Fruit fly (Drosophila melanogaster) whole organism, embryonic: Measurements from ENCODE around the gene CG6295.

Source experiments
- ATbp ChIP-seq: fragments of 200-800 bp; sonication (Bioruptor generic); optimal IDR thresholded peaks from 2 replicates; lab custom pipeline; 2017; ENCODE audit warnings: missing biosample characterization, mild to moderate bottlenecking, missing genetic modification characterization, missing genetic modification reagents
- B-H1 ChIP-seq: fragments of 200-800 bp; sonication (Bioruptor generic); IDR thresholded peaks from 3 replicates; pipeline ENCODE4 v1.3.6; 2022; ENCODE audit warnings: missing biosample characterization, missing genetic modification characterization
- Blimp-1 ChIP-seq: fragments of 200-800 bp; sonication (Bioruptor generic); optimal IDR thresholded peaks from 3 replicates; lab custom pipeline; 2018; ENCODE audit warnings: missing biosample characterization, missing genetic modification characterization, mild to moderate bottlenecking, moderate library complexity, missing genetic modification reagents
- CG10565 ChIP-seq: fragments of 200-800 bp; sonication (Bioruptor generic); optimal IDR thresholded peaks from 3 replicates; lab custom pipeline; 2016; ENCODE audit warnings: missing biosample characterization, mild to moderate bottlenecking, missing genetic modification characterization
- CG11696 ChIP-seq: fragments of 200-800 bp; sonication (Bioruptor generic); IDR thresholded peaks from 2 replicates; pipeline ENCODE4 v1.3.6; 2022; ENCODE audit warnings: missing biosample characterization, missing genetic modification characterization
- CG14710 ChIP-seq: fragments of 200-800 bp; sonication (Bioruptor generic); optimal IDR thresholded peaks from 3 replicates; lab custom pipeline; 2019; ENCODE audit warnings: missing biosample characterization, mild to moderate bottlenecking, missing genetic modification characterization, moderate library complexity
- CG1529 ChIP-seq: fragments of 200-800 bp; sonication (Bioruptor generic); optimal IDR thresholded peaks from 3 replicates; lab custom pipeline; 2018; ENCODE audit warnings: missing biosample characterization, missing genetic modification characterization
- CG1602 ChIP-seq: fragments of 200-800 bp; sonication (Bioruptor generic); optimal IDR thresholded peaks from 3 replicates; lab custom pipeline; 2016; ENCODE audit warnings: missing biosample characterization, missing genetic modification characterization
- CG16779 ChIP-seq: fragments of 200-800 bp; sonication (Bioruptor generic); IDR thresholded peaks from 2 replicates; pipeline ENCODE4 v1.3.6; 2022; ENCODE audit warnings: missing biosample characterization, missing genetic modification characterization
- CG17568 ChIP-seq: fragments of 200-800 bp; sonication (Bioruptor generic); optimal IDR thresholded peaks from 2 replicates; lab custom pipeline; 2018; ENCODE audit warnings: missing biosample characterization, mild to moderate bottlenecking, missing genetic modification characterization, moderate library complexity
- CG1792 ChIP-seq: fragments of 200-800 bp; sonication (Bioruptor generic); optimal IDR thresholded peaks from 2 replicates; lab custom pipeline; 2016; ENCODE audit warnings: missing biosample characterization, missing genetic modification characterization
- CG2712 ChIP-seq: fragments of 200-800 bp; optimal IDR thresholded peaks from 3 replicates; lab custom pipeline; 2019; ENCODE audit warnings: missing biosample characterization, mild to moderate bottlenecking, missing genetic modification characterization, moderate library complexity
- CG3163 ChIP-seq: fragments of 200-800 bp; sonication (Bioruptor generic); optimal IDR thresholded peaks from 3 replicates; lab custom pipeline; 2016; ENCODE audit warnings: missing biosample characterization, missing genetic modification characterization
- CG32767 ChIP-seq: fragments of 200-800 bp; sonication (Bioruptor generic); IDR thresholded peaks from 2 replicates; pipeline ENCODE4 v1.3.6; 2022; ENCODE audit warnings: missing biosample characterization, missing genetic modification characterization
- CG32772 ChIP-seq: fragments of 200-800 bp; sonication (Bioruptor generic); IDR thresholded peaks from 2 replicates; pipeline ENCODE4 v1.3.6; 2022; ENCODE audit warnings: missing biosample characterization, missing genetic modification characterization
- CG4360 ChIP-seq: fragments of 200-800 bp; sonication (Bioruptor generic); IDR thresholded peaks from 2 replicates; pipeline ENCODE4 v1.3.6; 2022; ENCODE audit warnings: missing biosample characterization, missing genetic modification characterization
- CG4424 ChIP-seq: fragments of 200-800 bp; sonication (Bioruptor generic); optimal IDR thresholded peaks from 3 replicates; lab custom pipeline; 2016; ENCODE audit warnings: missing biosample characterization, missing genetic modification characterization
- CG4730 ChIP-seq: fragments of 200-800 bp; sonication (Bioruptor generic); IDR thresholded peaks from 2 replicates; pipeline ENCODE4 v1.3.6; 2022; ENCODE audit warnings: missing biosample characterization, missing genetic modification characterization
- CG4854 ChIP-seq: fragments of 200-800 bp; sonication (Bioruptor generic); optimal IDR thresholded peaks from 2 replicates; lab custom pipeline; 2016; ENCODE audit warnings: missing biosample characterization, missing genetic modification characterization, inconsistent platforms
- CG7839 ChIP-seq: fragments of 200-800 bp; sonication (Bioruptor generic); optimal IDR thresholded peaks from 3 replicates; lab custom pipeline; 2018; ENCODE audit warnings: missing biosample characterization, mild to moderate bottlenecking, missing genetic modification characterization, moderate library complexity
- CG8290 ChIP-seq, 3 experiments: fragments of 200-800 bp; sonication (Bioruptor generic); optimal IDR thresholded peaks; 2 replicates each; lab custom pipeline; 2016 to 2019; ENCODE audit warnings: missing biosample characterization in 3 of 3, missing genetic modification characterization in 3 of 3, mild to moderate bottlenecking in 2 of 3, moderate library complexity in 1 of 3
- CG9727 ChIP-seq: fragments of 200-800 bp; sonication (Bioruptor generic); optimal IDR thresholded peaks from 3 replicates; lab custom pipeline; 2017; ENCODE audit warnings: missing biosample characterization, mild to moderate bottlenecking, missing genetic modification characterization
- Deaf1 ChIP-seq: fragments of 200-800 bp; optimal IDR thresholded peaks from 3 replicates; lab custom pipeline; 2019; ENCODE audit warnings: missing biosample characterization, mild to moderate bottlenecking, missing genetic modification characterization, moderate library complexity
- HmgZ ChIP-seq: fragments of 200-800 bp; sonication (Bioruptor generic); optimal IDR thresholded peaks from 2 replicates; lab custom pipeline; 2018; ENCODE audit warnings: missing biosample characterization, mild to moderate bottlenecking, missing genetic modification characterization
- Jarid2 ChIP-seq: fragments of 200-800 bp; sonication (Bioruptor generic); optimal IDR thresholded peaks from 3 replicates; lab custom pipeline; 2017; ENCODE audit warnings: mild to moderate bottlenecking, missing biosample characterization, missing genetic modification reagents, missing genetic modification characterization
- Lpt ChIP-seq: fragments of >200 bp; optimal IDR thresholded peaks from 2 replicates; lab custom pipeline; 2018; ENCODE audit warnings: missing biosample characterization, missing genetic modification characterization
- NFAT ChIP-seq: fragments of 200-800 bp; sonication (Bioruptor generic); IDR thresholded peaks from 2 replicates; pipeline ENCODE4 v1.3.6; 2022; ENCODE audit warnings: missing biosample characterization, missing genetic modification characterization
- PHDP ChIP-seq: fragments of 200-800 bp; sonication (Bioruptor generic); optimal IDR thresholded peaks from 3 replicates; lab custom pipeline; 2018; ENCODE audit warnings: missing biosample characterization, mild to moderate bottlenecking, missing genetic modification characterization, moderate library complexity
- Rx ChIP-seq: fragments of 200-800 bp; sonication (Bioruptor generic); IDR thresholded peaks from 2 replicates; pipeline ENCODE4 v1.3.6; 2022; ENCODE audit warnings: missing biosample characterization, missing genetic modification characterization
- Ssrp ChIP-seq: fragments of 200-800 bp; sonication (Bioruptor generic); optimal IDR thresholded peaks from 2 replicates; lab custom pipeline; 2018; ENCODE audit warnings: missing biosample characterization, mild to moderate bottlenecking, missing genetic modification characterization, moderate library complexity
- bowl ChIP-seq: fragments of 200-800 bp; sonication (Bioruptor generic); IDR thresholded peaks from 2 replicates; pipeline ENCODE4 v1.3.6; 2022; ENCODE audit warnings: missing biosample characterization, missing genetic modification characterization
- btn ChIP-seq: fragments of 200-800 bp; sonication (Bioruptor generic); optimal IDR thresholded peaks from 2 replicates; lab custom pipeline; 2016; ENCODE audit warnings: missing biosample characterization, missing genetic modification characterization
- danr ChIP-seq: fragments of 200-800 bp; sonication (Bioruptor generic); IDR thresholded peaks from 2 replicates; pipeline ENCODE4 v1.3.6; 2022; ENCODE audit warnings: missing biosample characterization, missing genetic modification characterization
- dysf ChIP-seq: fragments of 200-800 bp; sonication (Bioruptor generic); IDR thresholded peaks from 3 replicates; pipeline ENCODE4 v1.3.6; 2022; ENCODE audit warnings: missing biosample characterization, missing genetic modification characterization
- ems ChIP-seq: fragments of 200-800 bp; sonication (Bioruptor generic); optimal IDR thresholded peaks from 3 replicates; lab custom pipeline; 2016; ENCODE audit warnings: missing biosample characterization, missing genetic modification characterization
- ewg ChIP-seq: fragments of 200-800 bp; sonication (Bioruptor generic); optimal IDR thresholded peaks from 3 replicates; lab custom pipeline; 2017; ENCODE audit warnings: mild to moderate bottlenecking, missing biosample characterization, missing genetic modification reagents, missing genetic modification characterization
- hkb ChIP-seq, 2 experiments: fragments of 200-800 bp in 1 of 2; fragments of >200 bp in 1 of 2; sonication (Bioruptor generic) in 1 of 2; IDR thresholded peaks in 1 of 2; optimal IDR thresholded peaks in 1 of 2; 2 replicates each; pipeline versions ENCODE4 v1.3.6 to Lab custom; 2017 to 2022; ENCODE audit warnings: missing biosample characterization in 1 of 2, missing genetic modification characterization in 1 of 2
- oc ChIP-seq: fragments of 200-800 bp; sonication (Bioruptor generic); optimal IDR thresholded peaks from 2 replicates; lab custom pipeline; 2018; ENCODE audit warnings: missing biosample characterization, mild to moderate bottlenecking, missing genetic modification characterization, moderate library complexity
- onecut ChIP-seq: fragments of 200-800 bp; sonication (Bioruptor generic); IDR thresholded peaks from 2 replicates; pipeline ENCODE4 v1.3.6; 2022; ENCODE audit warnings: missing biosample characterization, missing genetic modification characterization
- org-1 ChIP-seq: fragments of 200-800 bp; sonication (Bioruptor generic); optimal IDR thresholded peaks from 2 replicates; lab custom pipeline; 2017; ENCODE audit warnings: missing biosample characterization, missing genetic modification characterization
- p53 ChIP-seq: fragments of 200-800 bp; sonication (Bioruptor generic); optimal IDR thresholded peaks from 2 replicates; lab custom pipeline; 2016; ENCODE audit warnings: missing biosample characterization, missing genetic modification characterization
- phol ChIP-seq: fragments of 200-800 bp; sonication (Bioruptor generic); optimal IDR thresholded peaks from 3 replicates; lab custom pipeline; 2018; ENCODE audit warnings: missing biosample characterization, mild to moderate bottlenecking, missing genetic modification characterization, moderate library complexity
- psq ChIP-seq: fragments of 200-800 bp; sonication (Bioruptor generic); optimal IDR thresholded peaks from 2 replicates; lab custom pipeline; 2017; ENCODE audit warnings: missing biosample characterization, missing genetic modification characterization
- row ChIP-seq: fragments of 200-800 bp; sonication (Bioruptor generic); IDR thresholded peaks from 3 replicates; pipeline ENCODE4 v1.3.6; 2022; ENCODE audit warnings: missing biosample characterization, missing genetic modification characterization
- so ChIP-seq: fragments of 200-800 bp; sonication (Bioruptor generic); IDR thresholded peaks from 3 replicates; pipeline ENCODE4 v1.3.6; 2022; ENCODE audit warnings: missing biosample characterization, missing genetic modification characterization
- sqz ChIP-seq: fragments of 200-800 bp; sonication (Bioruptor generic); optimal IDR thresholded peaks from 3 replicates; lab custom pipeline; 2018; ENCODE audit warnings: missing biosample characterization, mild to moderate bottlenecking, missing genetic modification characterization
- tap ChIP-seq: fragments of 200-800 bp; optimal IDR thresholded peaks from 3 replicates; lab custom pipeline; 2019; ENCODE audit warnings: missing biosample characterization, mild to moderate bottlenecking, missing genetic modification characterization, moderate library complexity
- tup ChIP-seq: fragments of 200-800 bp; sonication (Bioruptor generic); optimal IDR thresholded peaks from 2 replicates; lab custom pipeline; 2016; ENCODE audit warnings: missing biosample characterization, mild to moderate bottlenecking, missing genetic modification characterization, moderate library complexity
- tx ChIP-seq: fragments of 200-800 bp; sonication (Bioruptor generic); optimal IDR thresholded peaks from 2 replicates; lab custom pipeline; 2016; ENCODE audit warnings: missing biosample characterization, missing genetic modification characterization
- vvl ChIP-seq: fragments of 200-800 bp; sonication (Bioruptor generic); IDR thresholded peaks from 2 replicates; pipeline ENCODE4 v1.3.6; 2022; ENCODE audit warnings: missing biosample characterization, missing genetic modification characterization

The CG6295 gene

dm6 chr3R:26963747-26964174, 43.1 kb downstream of the CG6295 start (continued):
- TF ChIP-seq CG10565 (GFP tag; lab: Kevin White, UChicago) (peak; percentile 40), hkb (optimal IDR thresholded peaks at IDR 0.05; lab: Kevin White, UChicago) (no peak), hkb (GFP tag; IDR thresholded peaks at IDR 0.05; lab: Robert Waterston, UW) (peak; percentile 56; the same call in 1 of the 2 replicates), CG4730 (GFP tag; lab: Robert Waterston, UW) (0 out of 2 replicates have a peak, but pooled peaks have one; percentile 5), CG8290 (GFP tag; optimal IDR thresholded peaks at IDR 0.05; lab: Kevin White, UChicago) (peak; percentile 36), CG8290 (tag; optimal IDR thresholded peaks at IDR 0.05; lab: Kevin White, UChicago) (peak in 1 of 2 experiments; percentile 23), CG9727 (GFP tag; lab: Kevin White, UChicago) (peak; percentile 90), CG2712 (tag; lab: Kevin White, UChicago) (peak; percentile 70), CG1792 (GFP tag; lab: Kevin White, UChicago) (peak; percentile 69), CG1529 (GFP tag; lab: Kevin White, UChicago) (peak; percentile 14), bowl (GFP tag; lab: Robert Waterston, UW) (no peak), CG17568 (GFP tag; lab: Kevin White, UChicago) (no peak), CG4360 (no peak), CG16779 (0 out of 2 replicates have a peak, but pooled peaks have one; percentile 19), ATbp (GFP tag; lab: Kevin White, UChicago) (peak; percentile 27), NFAT (GFP tag; lab: Robert Waterston, UW) (peak; percentile 42; the same call in 1 of the 2 replicates), CG1602 (GFP tag; lab: Kevin White, UChicago) (peak; percentile 20), Lpt (GFP tag; lab: Kevin White, UChicago) (no peak), vvl (GFP tag; lab: Robert Waterston, UW) (peak; percentile 72), so (peak; percentile 40; the same call in 1 of the 3 replicates), CG14710 (tag; lab: Kevin White, UChicago) (peak; percentile 77), psq (GFP tag; lab: Kevin White, UChicago) (no peak), oc (no peak), Ssrp (tag; lab: Kevin White, UChicago) (no peak), org-1 (GFP tag; lab: Kevin White, UChicago) (peak; percentile 50), CG3163 (no peak), CG4424 (GFP tag; lab: Kevin White, UChicago) (peak; percentile 52), btn (GFP tag; lab: Kevin White, UChicago) (peak; percentile 56), danr (peak; percentile 63), CG32767 (GFP tag; lab: Robert Waterston, UW) (no peak), tap (peak; percentile 78), sqz (peak; percentile 42), ewg (GFP tag; lab: Kevin White, UChicago) (peak; percentile 10), dysf (GFP tag; lab: Robert Waterston, UW) (peak; percentile 74), Blimp-1 (GFP tag; lab: Kevin White, UChicago) (peak; percentile 75), CG4854 (GFP tag; lab: Kevin White, UChicago) (peak; percentile 62), Jarid2 (peak; percentile 16), p53 (peak; percentile 31), HmgZ (tag; lab: Kevin White, UChicago) (peak; percentile 3), ems (GFP tag; lab: Kevin White, UChicago) (peak; percentile 55), CG7839 (peak; percentile 81), onecut (peak; percentile 53), PHDP (tag; lab: Kevin White, UChicago) (peak; percentile 42), Rx (GFP tag; lab: Robert Waterston, UW) (no peak), B-H1 (GFP tag; lab: Robert Waterston, UW) (no peak), row (GFP tag; lab: Robert Waterston, UW) (peak; percentile 35; the same call in 2 of the 3 replicates), Deaf1 (peak; percentile 48), CG11696 (peak; percentile 93), tup (GFP tag; lab: Kevin White, UChicago) (no peak), tx (GFP tag; lab: Kevin White, UChicago) (peak; percentile 3), CG32772 (GFP tag; lab: Robert Waterston, UW) (0 out of 2 replicates have a peak, but pooled peaks have one; percentile 31), phol (tag; lab: Kevin White, UChicago) (peak; percentile 81)
